Worm (Caenorhabditis elegans) whole organism, late embryonic: ENCODE data around the gene C02F12.5.

Experiments
- hlh-15 ChIP-seq: sonication (generic microtip); optimal IDR thresholded peaks from 2 replicates; lab custom pipeline; 2016; ENCODE audit warnings: missing genetic modification characterization, missing compliant biosample characterization
- unc-86 ChIP-seq: sonication (generic microtip); optimal IDR thresholded peaks from 2 replicates; lab custom pipeline; 2016; ENCODE audit warnings: missing genetic modification characterization, missing compliant biosample characterization

ce11 chrX:3689802-3690201 lies 17.9 kb upstream of the C02F12.5 start:
- TF ChIP-seq unc-86 (tag; lab: Kevin White, UChicago) (no peak), hlh-15 (tag; lab: Kevin White, UChicago) (no peak)
